Fruit fly (Drosophila melanogaster): ENCODE results near the gene CG7523.
A peak's percentile ranks its signal among the peaks of the same experiment; 100 is the strongest.

- TF ChIP-seq dmrt99B (tag; optimal IDR thresholded peaks at IDR 0.05) = no peak
- peak; percentile 15 for TF ChIP-seq CG1603 (tag; optimal IDR thresholded peaks at IDR 0.05)
- TF ChIP-seq CG3995 (GFP tag; optimal IDR thresholded peaks at IDR 0.05) = no peak
These were observed 48.3 kb upstream of the CG7523 start, which contains the start of gene Pxt for dm6 chr3R:17718760-17719625.
